Worm (Caenorhabditis elegans) whole organism, L3 larva: Measurements from ENCODE around the gene asd-1.
A peak's percentile ranks its signal among the peaks of the same experiment; 100 is the strongest.

Experiments used
- R02D3.7 ChIP-seq: fragments of 150-350 bp; optimal IDR thresholded peaks from 2 replicates; lab custom pipeline; 2014; ENCODE audit warnings: missing biosample characterization, missing genetic modification characterization
- ZK546.5 ChIP-seq: sonication (generic microtip); optimal IDR thresholded peaks from 2 replicates; lab custom pipeline; 2017; ENCODE audit warnings: missing biosample characterization, missing genetic modification characterization
- aly-2 ChIP-seq: fragments of 150-350 bp; optimal IDR thresholded peaks from 2 replicates; lab custom pipeline; 2014; ENCODE audit warnings: missing biosample characterization, missing genetic modification characterization
- ama-1 ChIP-seq: fragments of 150-350 bp; optimal IDR thresholded peaks from 2 replicates; lab custom pipeline; 2018
- ceh-16 ChIP-seq: sonication (generic microtip); optimal IDR thresholded peaks from 2 replicates; lab custom pipeline; 2017; ENCODE audit warnings: missing biosample characterization, missing genetic modification characterization
- ceh-82 ChIP-seq: fragments of 150-350 bp; optimal IDR thresholded peaks from 2 replicates; lab custom pipeline; 2014; ENCODE audit warnings: missing biosample characterization, missing genetic modification characterization
- ceh-9 ChIP-seq: sonication (generic microtip); optimal IDR thresholded peaks from 2 replicates; lab custom pipeline; 2018; ENCODE audit warnings: missing biosample characterization, missing genetic modification characterization
- daf-12 ChIP-seq: fragments of 150-350 bp; optimal IDR thresholded peaks from 2 replicates; lab custom pipeline; 2014; ENCODE audit warnings: missing biosample characterization, missing genetic modification reagents, missing genetic modification characterization
- egl-5 ChIP-seq: fragments of 150-350 bp; optimal IDR thresholded peaks from 2 replicates; lab custom pipeline; 2017; ENCODE audit warnings: missing biosample characterization, missing genetic modification reagents, missing genetic modification characterization, inconsistent platforms
- elt-1 ChIP-seq: fragments of 150-350 bp; optimal IDR thresholded peaks from 2 replicates; lab custom pipeline; 2014; ENCODE audit warnings: missing biosample characterization, missing genetic modification characterization
- elt-2 ChIP-seq: sonication (generic microtip); optimal IDR thresholded peaks from 2 replicates; lab custom pipeline; 2016; ENCODE audit warnings: missing genetic modification reagents, mild to moderate bottlenecking, missing genetic modification characterization, missing compliant biosample characterization
- eor-1 ChIP-seq, 2 experiments: fragments of 150-350 bp; optimal IDR thresholded peaks; 2 replicates each; lab custom pipeline; 2014 to 2018; ENCODE audit warnings: missing biosample characterization in 2 of 2, missing genetic modification characterization in 2 of 2
- fkh-2 ChIP-seq: fragments of 150-350 bp; optimal IDR thresholded peaks from 2 replicates; lab custom pipeline; 2014; ENCODE audit warnings: missing biosample characterization, missing genetic modification reagents, missing genetic modification characterization
- fos-1 ChIP-seq: fragments of 150-350 bp; optimal IDR thresholded peaks from 2 replicates; lab custom pipeline; 2014; ENCODE audit warnings: missing biosample characterization, missing genetic modification characterization
- hmg-11 ChIP-seq: sonication (generic microtip); optimal IDR thresholded peaks from 2 replicates; lab custom pipeline; 2016; ENCODE audit warnings: missing genetic modification characterization, missing compliant biosample characterization
- jun-1 ChIP-seq: fragments of 150-350 bp; optimal IDR thresholded peaks from 2 replicates; lab custom pipeline; 2014; ENCODE audit warnings: missing biosample characterization, missing genetic modification reagents, missing genetic modification characterization
- lin-15B ChIP-seq: fragments of 150-350 bp; optimal IDR thresholded peaks from 2 replicates; lab custom pipeline; 2014; ENCODE audit warnings: missing biosample characterization, missing genetic modification characterization
- lin-39 ChIP-seq: fragments of 150-350 bp; optimal IDR thresholded peaks from 2 replicates; lab custom pipeline; 2018; ENCODE audit warnings: missing biosample characterization, missing genetic modification reagents, missing genetic modification characterization
- lsy-12 ChIP-seq: sonication (generic microtip); optimal IDR thresholded peaks from 2 replicates; lab custom pipeline; 2016; ENCODE audit warnings: mild to moderate bottlenecking, missing genetic modification characterization, missing compliant biosample characterization
- mdl-1 ChIP-seq: fragments of 150-350 bp; optimal IDR thresholded peaks from 2 replicates; lab custom pipeline; 2014; ENCODE audit warnings: missing biosample characterization, missing genetic modification characterization
- mml-1 ChIP-seq: fragments of 150-350 bp; sonication (generic microtip); optimal IDR thresholded peaks from 3 replicates; lab custom pipeline; 2014; ENCODE audit warnings: missing biosample characterization, missing genetic modification characterization
- nfya-1 ChIP-seq: sonication (generic microtip); optimal IDR thresholded peaks from 2 replicates; lab custom pipeline; 2017; ENCODE audit warnings: missing genetic modification characterization, mild to moderate bottlenecking, missing compliant biosample characterization, antibody characterized with exemption, moderate library complexity; ENCODE audit not compliant: insufficient read depth
- nhr-11 ChIP-seq: fragments of 150-350 bp; optimal IDR thresholded peaks from 2 replicates; lab custom pipeline; 2014; ENCODE audit warnings: missing biosample characterization, missing genetic modification characterization
- nhr-12 ChIP-seq: fragments of 150-350 bp; optimal IDR thresholded peaks from 2 replicates; lab custom pipeline; 2014; ENCODE audit warnings: missing biosample characterization, missing genetic modification characterization
- nhr-23 ChIP-seq: fragments of 150-350 bp; optimal IDR thresholded peaks from 2 replicates; lab custom pipeline; 2014; ENCODE audit warnings: missing biosample characterization, missing genetic modification reagents, missing genetic modification characterization
- nhr-237 ChIP-seq: fragments of 150-350 bp; optimal IDR thresholded peaks from 2 replicates; lab custom pipeline; 2014; ENCODE audit warnings: missing biosample characterization, missing genetic modification characterization
- nhr-25 ChIP-seq: sonication (generic microtip); optimal IDR thresholded peaks from 2 replicates; lab custom pipeline; 2017; ENCODE audit warnings: missing biosample characterization, missing genetic modification characterization
- nhr-43 ChIP-seq: sonication (generic microtip); optimal IDR thresholded peaks from 2 replicates; lab custom pipeline; 2016; ENCODE audit warnings: mild to moderate bottlenecking, missing genetic modification characterization, missing compliant biosample characterization; ENCODE audit not compliant: poor library complexity, severe bottlenecking
- nhr-67 ChIP-seq: fragments of 150-350 bp; optimal IDR thresholded peaks from 2 replicates; lab custom pipeline; 2014; ENCODE audit warnings: missing biosample characterization, missing genetic modification characterization
- nhr-76 ChIP-seq: fragments of 150-350 bp; sonication (generic microtip); optimal IDR thresholded peaks from 5 replicates; lab custom pipeline; 2014; ENCODE audit warnings: missing biosample characterization, missing genetic modification characterization
- nhr-77 ChIP-seq: fragments of 150-350 bp; optimal IDR thresholded peaks from 2 replicates; lab custom pipeline; 2014; ENCODE audit warnings: missing biosample characterization, missing genetic modification characterization
- pha-4 ChIP-seq: fragments of 150-350 bp; optimal IDR thresholded peaks from 2 replicates; lab custom pipeline; 2014; ENCODE audit warnings: missing biosample characterization, missing genetic modification reagents, missing genetic modification characterization
- pqm-1 ChIP-seq: fragments of 150-350 bp; optimal IDR thresholded peaks from 2 replicates; lab custom pipeline; 2017; ENCODE audit warnings: missing biosample characterization, missing genetic modification characterization, inconsistent platforms
- sea-2 ChIP-seq: fragments of 150-350 bp; sonication (generic microtip); optimal IDR thresholded peaks from 4 replicates; lab custom pipeline; 2014; ENCODE audit warnings: missing biosample characterization, missing genetic modification reagents, missing genetic modification characterization
- skn-1 ChIP-seq: fragments of 150-350 bp; optimal IDR thresholded peaks from 2 replicates; lab custom pipeline; 2014; ENCODE audit warnings: missing biosample characterization, missing genetic modification characterization
- snpc-4 ChIP-seq: fragments of 150-350 bp; optimal IDR thresholded peaks from 2 replicates; lab custom pipeline; 2014; ENCODE audit warnings: missing biosample characterization, missing genetic modification characterization
- tbx-2 ChIP-seq: sonication (generic microtip); optimal IDR thresholded peaks from 2 replicates; lab custom pipeline; 2016; ENCODE audit warnings: mild to moderate bottlenecking, missing genetic modification characterization, missing compliant biosample characterization
- unc-39 ChIP-seq: sonication (generic microtip); optimal IDR thresholded peaks from 4 replicates; lab custom pipeline; 2017; ENCODE audit warnings: missing biosample characterization, missing genetic modification characterization
- unc-62 ChIP-seq: fragments of 150-350 bp; sonication (generic microtip); optimal IDR thresholded peaks from 4 replicates; lab custom pipeline; 2014; ENCODE audit warnings: missing biosample characterization, missing genetic modification reagents, missing genetic modification characterization
- zag-1 ChIP-seq: fragments of 150-350 bp; optimal IDR thresholded peaks from 2 replicates; lab custom pipeline; 2014; ENCODE audit warnings: missing biosample characterization, missing genetic modification characterization
- ztf-11 ChIP-seq: fragments of 150-350 bp; optimal IDR thresholded peaks from 2 replicates; lab custom pipeline; 2014; ENCODE audit warnings: missing biosample characterization, missing genetic modification characterization
- ztf-4 ChIP-seq: fragments of 150-350 bp; optimal IDR thresholded peaks from 2 replicates; lab custom pipeline; 2014; ENCODE audit warnings: missing biosample characterization, missing genetic modification characterization

Gene asd-1

DNA sequence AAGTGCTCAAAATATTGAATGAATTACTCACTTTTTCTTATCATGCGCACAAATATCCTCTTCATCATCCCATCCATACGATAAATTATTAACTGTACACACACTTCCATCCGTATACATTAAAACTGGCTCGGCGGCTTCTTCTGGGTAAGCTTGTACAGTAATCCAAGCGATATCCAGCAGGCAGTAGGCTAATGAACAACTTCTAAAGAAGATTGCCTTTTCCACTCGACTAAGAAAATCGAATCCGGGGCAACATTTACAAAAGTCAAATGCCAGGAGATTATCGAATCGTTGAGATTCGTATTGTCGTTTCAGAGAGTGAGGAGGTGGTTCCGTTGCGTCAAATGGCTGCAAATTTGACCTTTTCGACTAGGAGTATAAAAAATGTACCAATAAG lies 34.3 kb downstream of the asd-1 start:
- TF ChIP-seq nfya-1 = no peak
- TF ChIP-seq nhr-25 (tag; lab: Kevin White, UChicago) = no peak
- no peak for TF ChIP-seq ceh-9 (tag; lab: Kevin White, UChicago)

DNA sequence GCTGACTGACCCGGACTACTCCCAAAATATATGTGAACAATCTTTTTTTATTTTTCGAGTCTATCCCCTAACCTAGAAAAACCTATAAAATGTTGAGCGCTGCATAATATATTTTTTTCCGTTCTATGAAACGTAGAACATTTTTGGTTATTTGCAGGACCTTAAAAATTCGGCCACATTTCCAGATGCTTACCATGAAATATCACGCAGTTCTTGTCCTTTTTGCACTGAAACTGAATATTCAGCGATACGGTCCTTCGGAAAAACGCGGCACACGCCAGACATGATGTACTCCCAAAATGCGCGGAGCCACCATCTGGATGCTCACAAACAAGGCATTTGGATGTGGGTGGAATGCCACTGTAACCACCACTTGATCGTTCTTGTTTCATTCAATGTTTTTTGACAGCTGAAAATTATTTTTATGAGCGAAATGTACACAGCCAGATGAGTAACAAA lies 35.8 kb downstream of the asd-1 start, which contains the start of gene nhr-20:
Gene nhr-20 (minus strand): TSS at position 409 of the 459 bp plus-strand sequence.
- TF ChIP-seq snpc-4 (tag; lab: Kevin White, UChicago) (no peak), eor-1 (tag; optimal IDR thresholded peaks at IDR 0.05; lab: Kevin White, UChicago) (no peak), nhr-12 (tag; lab: Kevin White, UChicago) (no peak), unc-39 (tag; lab: Kevin White, UChicago) (no peak), lsy-12 (tag; lab: Kevin White, UChicago) (no peak), ceh-82 (tag; lab: Kevin White, UChicago) (no peak), nhr-43 (no peak), egl-5 (tag; lab: Kevin White, UChicago) (no peak), pqm-1 (tag; lab: Kevin White, UChicago) (no peak), pha-4 (tag; lab: Kevin White, UChicago) (no peak), lin-15B (tag; lab: Kevin White, UChicago) (no peak), aly-2 (no peak), ceh-9 (tag; lab: Kevin White, UChicago) (no peak), ZK546.5 (no peak), hmg-11 (tag; lab: Kevin White, UChicago) (no peak)

DNA sequence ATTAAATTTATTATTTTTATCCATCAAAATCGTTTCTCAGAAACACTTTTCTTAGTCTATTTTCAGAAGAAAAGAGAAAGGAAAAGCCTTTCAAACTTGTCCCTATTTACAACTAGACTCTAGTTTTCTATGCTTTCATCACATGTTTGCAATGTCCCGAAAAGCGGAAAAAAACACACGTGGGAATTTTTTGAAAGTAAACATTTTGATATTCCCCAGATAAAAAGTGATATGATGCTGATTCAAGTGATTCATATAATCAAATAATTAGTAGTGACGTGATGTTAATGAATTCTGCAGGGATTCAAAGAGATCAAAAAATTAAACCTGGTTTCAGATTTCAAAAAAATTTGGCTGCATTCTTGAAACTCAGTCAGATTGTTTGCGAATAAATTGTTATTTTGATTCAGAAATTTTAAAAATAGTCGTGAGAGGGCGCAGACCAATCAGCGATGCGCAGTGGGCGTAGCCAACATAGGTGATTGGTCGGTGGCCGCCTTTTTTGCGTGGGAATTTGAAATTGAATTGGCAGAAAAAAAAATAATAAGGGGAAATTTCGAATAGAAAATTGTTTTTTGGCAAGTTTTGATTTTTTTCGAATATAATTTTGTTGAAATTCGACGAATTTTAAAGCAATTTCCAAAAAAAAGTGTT lies 37.7 kb downstream of the asd-1 start:
- TF ChIP-seq elt-2 (no peak), nfya-1 (peak; percentile 80)
- TF ChIP-seq, all 47 proteins: peak for 1

DNA sequence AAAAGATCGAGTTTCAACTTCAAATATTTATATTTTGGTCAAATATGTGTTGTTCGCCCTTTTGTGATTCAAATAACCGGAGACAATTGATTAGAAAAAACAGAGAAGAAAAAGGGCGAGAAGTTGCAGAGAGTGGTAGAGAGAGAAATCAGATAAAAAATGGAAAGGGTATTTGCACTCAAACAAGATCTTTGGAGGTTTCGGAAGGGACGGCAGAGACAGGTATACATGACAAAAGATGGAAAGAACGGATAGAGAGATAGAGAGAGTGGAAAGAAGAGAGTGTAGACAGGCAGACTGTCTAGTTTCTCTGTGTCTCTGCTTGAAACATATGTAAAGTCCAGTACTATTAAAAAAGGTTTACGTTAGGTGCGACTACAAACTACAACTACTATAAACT lies 39.1 kb downstream of the asd-1 start:
- peak; percentile 20 for TF ChIP-seq nfya-1
- peak; percentile 84 for TF ChIP-seq elt-1
- peak; percentile 37 for TF ChIP-seq pha-4 (tag; lab: Kevin White, UChicago)
- TF ChIP-seq nhr-23 = peak; percentile 47
- peak; percentile 59 for TF ChIP-seq hmg-11 (tag; lab: Kevin White, UChicago)
- peak; percentile 4 for TF ChIP-seq ama-1 (lab: Kevin White, UChicago)
- peak; percentile 39 for TF ChIP-seq nhr-43
- TF ChIP-seq nhr-237 (tag; lab: Kevin White, UChicago) = no peak
- no peak for TF ChIP-seq tbx-2 (tag; lab: Kevin White, UChicago)
- peak; percentile 81 for TF ChIP-seq nhr-25 (tag; lab: Kevin White, UChicago)

DNA sequence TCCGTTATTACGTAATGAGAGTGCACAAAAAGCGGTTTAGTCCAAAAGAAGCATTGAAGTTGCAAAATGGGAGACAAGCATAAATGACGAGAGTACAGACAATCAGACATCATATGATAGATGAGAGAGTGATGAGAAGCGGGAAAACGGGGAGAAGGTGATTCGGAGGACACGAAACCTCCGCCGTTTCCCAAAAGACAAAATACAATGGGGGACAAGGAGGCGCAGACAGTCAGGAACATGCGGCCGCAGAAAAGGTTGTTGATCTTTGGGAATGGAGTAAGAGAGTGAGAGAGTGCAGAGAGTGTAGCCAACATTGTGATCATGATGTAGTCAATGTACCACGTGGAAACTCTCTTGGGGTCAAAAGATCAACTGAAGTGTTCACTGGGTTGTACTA lies 40.6 kb downstream of the asd-1 start:
- no peak for TF ChIP-seq ama-1 (lab: Kevin White, UChicago)
- no peak for TF ChIP-seq nhr-67 (tag; lab: Kevin White, UChicago)
- peak; percentile 89 for TF ChIP-seq pqm-1 (tag; lab: Kevin White, UChicago)
- TF ChIP-seq unc-39 (tag; lab: Kevin White, UChicago) = no peak
- no peak for TF ChIP-seq mml-1 (tag; lab: Kevin White, UChicago)
- TF ChIP-seq ceh-16 = no peak
- TF ChIP-seq nhr-237 (tag; lab: Kevin White, UChicago) = no peak
- TF ChIP-seq aly-2 = no peak
- TF ChIP-seq elt-2 = peak; percentile 89
- peak; percentile 82 for TF ChIP-seq hmg-11 (tag; lab: Kevin White, UChicago)
- no peak for TF ChIP-seq zag-1
- peak; percentile 81 for TF ChIP-seq fos-1
- peak; percentile 94 for TF ChIP-seq nhr-23
- no peak for TF ChIP-seq nhr-76 (tag; lab: Kevin White, UChicago)
- peak; percentile 100 for TF ChIP-seq nhr-11 (tag; lab: Kevin White, UChicago)
- TF ChIP-seq fkh-2 (tag; lab: Kevin White, UChicago) = no peak
- peak; percentile 69 for TF ChIP-seq R02D3.7 (tag; lab: Kevin White, UChicago)
- TF ChIP-seq snpc-4 (tag; lab: Kevin White, UChicago) = peak; percentile 61
- TF ChIP-seq mdl-1 (tag; lab: Kevin White, UChicago) = peak; percentile 93
- no peak for TF ChIP-seq ztf-11 (tag; lab: Kevin White, UChicago)
- peak; percentile 97 for TF ChIP-seq lsy-12 (tag; lab: Kevin White, UChicago)
- TF ChIP-seq ceh-9 (tag; lab: Kevin White, UChicago) = no peak
- peak; percentile 62 for TF ChIP-seq egl-5 (tag; lab: Kevin White, UChicago)
- peak; percentile 28 for TF ChIP-seq daf-12 (tag; lab: Kevin White, UChicago)
- TF ChIP-seq nhr-77 (tag; lab: Kevin White, UChicago) = peak; percentile 49
- TF ChIP-seq unc-62 (GFP tag; lab: Kevin White, UChicago) = peak; percentile 85
- TF ChIP-seq nfya-1 = peak; percentile 91
- peak; percentile 55 for TF ChIP-seq skn-1
- TF ChIP-seq sea-2 (GFP tag; lab: Kevin White, UChicago) = peak; percentile 64
- TF ChIP-seq lin-39 = peak; percentile 89
- TF ChIP-seq nhr-43 = peak; percentile 96
- no peak for TF ChIP-seq ZK546.5
- peak; percentile 97 for TF ChIP-seq nhr-25 (tag; lab: Kevin White, UChicago)
- TF ChIP-seq lin-15B (tag; lab: Kevin White, UChicago) = peak; percentile 60
- TF ChIP-seq jun-1 = peak; percentile 97
- TF ChIP-seq ztf-4 (tag; lab: Kevin White, UChicago) = peak; percentile 12
